Worm (Caenorhabditis elegans) whole organism, early embryonic: ENCODE data around the gene srh-76.

ENCODE experiments used
- ama-1 ChIP-seq: fragments of 150-350 bp; optimal IDR thresholded peaks from 2 replicates; lab custom pipeline; 2014
- ceh-36 ChIP-seq: sonication (generic microtip); optimal IDR thresholded peaks from 2 replicates; lab custom pipeline; 2016; ENCODE audit warnings: missing genetic modification characterization, inconsistent platforms, missing compliant biosample characterization
- flt-1 ChIP-seq: fragments of 200-800 bp; sonication (Bioruptor generic); IDR thresholded peaks from 2 replicates; pipeline ENCODE4 v1.3.6; 2022; ENCODE audit warnings: missing genetic modification characterization, missing compliant biosample characterization
- hmg-4 ChIP-seq: fragments of 200-800 bp; sonication (Bioruptor generic); optimal IDR thresholded peaks from 2 replicates; lab custom pipeline; 2018; ENCODE audit warnings: mild to moderate bottlenecking, missing genetic modification characterization, missing compliant biosample characterization
- hnd-1 ChIP-seq: sonication (generic microtip); optimal IDR thresholded peaks from 2 replicates; lab custom pipeline; 2016; ENCODE audit warnings: missing genetic modification characterization, missing compliant biosample characterization
- sea-1 ChIP-seq: fragments of 200-800 bp; sonication (Bioruptor generic); conservative IDR thresholded peaks from 2 replicates; pipeline ENCODE4 v1.3.6; 2022; ENCODE audit warnings: missing genetic modification characterization, missing compliant biosample characterization
- tbx-11 ChIP-seq: fragments of 200-800 bp; sonication (Bioruptor generic); IDR thresholded peaks from 2 replicates; pipeline ENCODE4 v1.3.6; 2022; ENCODE audit warnings: missing genetic modification characterization, missing compliant biosample characterization
- tra-4 ChIP-seq: sonication (generic microtip); optimal IDR thresholded peaks from 2 replicates; lab custom pipeline; 2017; ENCODE audit warnings: missing genetic modification characterization, missing compliant biosample characterization

DNA sequence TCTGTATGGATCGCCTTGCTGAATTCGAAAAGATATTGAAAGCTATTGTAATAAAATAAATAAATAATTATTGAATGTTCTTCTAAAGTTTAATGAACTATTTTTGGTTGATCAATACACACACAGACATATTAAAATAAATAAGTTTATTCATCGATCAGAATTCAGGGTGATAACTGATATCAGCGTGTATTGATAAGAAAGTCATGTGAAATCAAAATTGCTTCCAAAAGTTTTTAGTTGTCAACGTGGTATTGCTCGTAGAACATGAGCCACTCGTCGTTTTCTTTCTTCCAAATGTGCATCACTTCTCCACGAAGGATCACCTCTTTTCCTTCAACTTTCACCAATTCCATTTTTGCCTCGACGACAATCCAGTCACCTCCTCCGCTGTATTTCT, 48.8 kb downstream of the srh-76 start:
- TF ChIP-seq tra-4 (tag; lab: Kevin White, UChicago) (no peak), sea-1 (GFP tag; lab: Robert Waterston, UW) (no peak), flt-1 (GFP tag; lab: Robert Waterston, UW) (no peak), tbx-11 (no peak), hmg-4 (GFP tag; lab: Kevin White, UChicago) (no peak), ama-1 (no peak), hnd-1 (tag; lab: Kevin White, UChicago) (no peak), ceh-36 (tag; lab: Kevin White, UChicago) (no peak)
